Worm (Caenorhabditis elegans): ENCODE results near the gene abu-1.

ce11 chrV:10350054-10350453 is 31.6 kb downstream of the abu-1 start, which contains the start of gene K07C5.9:
- no peak for TF ChIP-seq lin-13 (GFP tag; optimal IDR thresholded peaks at IDR 0.05)
- TF ChIP-seq ceh-82 (tag; optimal IDR thresholded peaks at IDR 0.05), result no peak
- TF ChIP-seq snpc-4 (tag; optimal IDR thresholded peaks at IDR 0.05), result no peak
- no peak for TF ChIP-seq alr-1 (tag; optimal IDR thresholded peaks at IDR 0.05)
- no peak for TF ChIP-seq unc-55 (GFP tag; optimal IDR thresholded peaks at IDR 0.05)
- no peak for TF ChIP-seq ama-1 (optimal IDR thresholded peaks at IDR 0.05)
